Fruit fly (Drosophila melanogaster): ENCODE measurements around the gene Ubqn.

dm6 chrX:19688848-19689247 is 5.2 kb downstream of the Ubqn start, which contains the start of gene CG14227:
- TF ChIP-seq CG32121 (GFP tag; IDR thresholded peaks at IDR 0.05) (no peak), Pif1A (GFP tag; optimal IDR thresholded peaks at IDR 0.05) (no peak), CG9948 (tag; optimal IDR thresholded peaks at IDR 0.05) (no peak), CG34367 (tag; optimal IDR thresholded peaks at IDR 0.05) (no peak), CG12605 (GFP tag; IDR thresholded peaks at IDR 0.05) (no peak), EcR (GFP tag; optimal IDR thresholded peaks at IDR 0.05) (no peak), CG8159 (tag; optimal IDR thresholded peaks at IDR 0.05) (no peak), D1 (tag; optimal IDR thresholded peaks at IDR 0.05) (no peak), CG15710 (tag; optimal IDR thresholded peaks at IDR 0.05) (no peak), fd96Ca (GFP tag; IDR thresholded peaks at IDR 0.05) (no peak), CG8301 (tag; optimal IDR thresholded peaks at IDR 0.05) (no peak), Pif1B (GFP tag; optimal IDR thresholded peaks at IDR 0.05) (no peak), gl (tag; optimal IDR thresholded peaks at IDR 0.05) (no peak), Ets98B (GFP tag; IDR thresholded peaks at IDR 0.05) (no peak)
